Fruit fly (Drosophila melanogaster): ENCODE data around the gene Spn77Bb.

dm6 chr3L:20361389-20361788 is 40.6 kb downstream of the Spn77Bb start, which contains the start of gene Prim2:
- TF ChIP-seq CG6854 (GFP tag; optimal IDR thresholded peaks at IDR 0.05) (no peak), CG16779 (tag; optimal IDR thresholded peaks at IDR 0.05) (no peak), Sox102F (GFP tag; optimal IDR thresholded peaks at IDR 0.05) (no peak), Gug (GFP tag; IDR thresholded peaks at IDR 0.05) (no peak), CG6163 (GFP tag; IDR thresholded peaks at IDR 0.05) (no peak), Blimp-1 (GFP tag; optimal IDR thresholded peaks at IDR 0.05) (no peak), lz (GFP tag; optimal IDR thresholded peaks at IDR 0.05) (no peak), CG32006 (GFP tag; optimal IDR thresholded peaks at IDR 0.05) (no peak), Sox14 (GFP tag; optimal IDR thresholded peaks at IDR 0.05) (no peak)
